Fruit fly (Drosophila melanogaster): Measurements from ENCODE around the gene bocks.

The bocks gene

dm6 chr3R:9573812-9574587 lies 16.8 kb downstream of the bocks start, which contains the start of gene CG9399 (continued):
- TF ChIP-seq Xbp1 (GFP tag; optimal IDR thresholded peaks at IDR 0.05) (peak; percentile 99), CG10959 (GFP tag; IDR thresholded peaks at IDR 0.05) (peak; percentile 92), CG13296 (GFP tag; optimal IDR thresholded peaks at IDR 0.05) (peak; percentile 93), PHDP (tag; optimal IDR thresholded peaks at IDR 0.05) (peak; percentile 97), CG6765 (GFP tag; optimal IDR thresholded peaks at IDR 0.05) (peak; percentile 87), z (GFP tag; IDR thresholded peaks at IDR 0.05) (peak; percentile 73), CG2875 (GFP tag; optimal IDR thresholded peaks at IDR 0.05) (peak; percentile 96), disco-r (GFP tag; optimal IDR thresholded peaks at IDR 0.05) (peak; percentile 84), CG4328 (GFP tag; optimal IDR thresholded peaks at IDR 0.05) (peak; percentile 85), luna (GFP tag; optimal IDR thresholded peaks at IDR 0.05) (peak; percentile 77), Hr78 (GFP tag; optimal IDR thresholded peaks at IDR 0.05) (peak in 1 of 2 experiments; percentile 82), psq (GFP tag; optimal IDR thresholded peaks at IDR 0.05) (peak; percentile 93), Vsx1 (GFP tag; optimal IDR thresholded peaks at IDR 0.05) (peak; percentile 94), CG9727 (GFP tag; optimal IDR thresholded peaks at IDR 0.05) (peak; percentile 96), zfh2 (GFP tag; optimal IDR thresholded peaks at IDR 0.05) (peak; percentile 94), tap (tag; optimal IDR thresholded peaks at IDR 0.05) (peak; percentile 93), gce (GFP tag; IDR thresholded peaks at IDR 0.05) (peak; percentile 97), pho (GFP tag; optimal IDR thresholded peaks at IDR 0.05) (peak; percentile 93), NC2β (GFP tag; optimal IDR thresholded peaks at IDR 0.05) (peak; percentile 88), CG2712 (tag; optimal IDR thresholded peaks at IDR 0.05) (peak; percentile 98), CHES-1-like (GFP tag; optimal IDR thresholded peaks at IDR 0.05) (peak; percentile 87), CG10274 (GFP tag; optimal IDR thresholded peaks at IDR 0.05) (peak; percentile 82), Opbp (GFP tag; IDR thresholded peaks at IDR 0.05; ENCODE audit: partially characterized antibody) (no peak), fd3F (GFP tag; optimal IDR thresholded peaks at IDR 0.05) (peak; percentile 96), CG13123 (GFP tag; optimal IDR thresholded peaks at IDR 0.05) (peak; percentile 95), Aef1 (GFP tag; IDR thresholded peaks at IDR 0.05) (peak; percentile 98), onecut (GFP tag; IDR thresholded peaks at IDR 0.05) (peak; percentile 89), sima (GFP tag; optimal IDR thresholded peaks at IDR 0.05) (peak; percentile 83), H15 (GFP tag; IDR thresholded peaks at IDR 0.05) (peak; percentile 99), pum (GFP tag; optimal IDR thresholded peaks at IDR 0.05) (peak; percentile 91), Sry-δ (GFP tag; optimal IDR thresholded peaks at IDR 0.05) (peak; percentile 73), CG17186 (GFP tag; optimal IDR thresholded peaks at IDR 0.05) (peak; percentile 86), CG8290 (GFP tag; optimal IDR thresholded peaks at IDR 0.05) (peak; percentile 95), CG8290 (tag; optimal IDR thresholded peaks at IDR 0.05) (peak; percentile 92), vvl (GFP tag; IDR thresholded peaks at IDR 0.05) (peak; percentile 99), Atf6 (GFP tag; IDR thresholded peaks at IDR 0.05) (peak; percentile 96), sr (GFP tag; IDR thresholded peaks at IDR 0.05) (peak; percentile 92; the same call in 2 of the 3 replicates), Nf-YC (tag; optimal IDR thresholded peaks at IDR 0.05) (peak; percentile 84), Optix (GFP tag; IDR thresholded peaks at IDR 0.05) (peak; percentile 98), Gug (GFP tag; IDR thresholded peaks at IDR 0.05) (peak; percentile 98), run (tag; optimal IDR thresholded peaks at IDR 0.05) (peak; percentile 94), CG6689 (GFP tag; IDR thresholded peaks at IDR 0.05) (peak; percentile 98), E2f1 (GFP tag; IDR thresholded peaks at IDR 0.05) (peak; percentile 97), dan (GFP tag; IDR thresholded peaks at IDR 0.05) (peak; percentile 85), Lim3 (GFP tag; IDR thresholded peaks at IDR 0.05) (peak; percentile 94), Chrac-16 (GFP tag; optimal IDR thresholded peaks at IDR 0.05) (peak; percentile 98), C15 (GFP tag; IDR thresholded peaks at IDR 0.05) (peak; percentile 96), Oaz (GFP tag; IDR thresholded peaks at IDR 0.05) (peak; percentile 95), CG7839 (tag; optimal IDR thresholded peaks at IDR 0.05) (peak; percentile 96), Dfd (GFP tag; optimal IDR thresholded peaks at IDR 0.05) (no peak)

Data from whole organism, embryonic.